Worm (Caenorhabditis elegans): Measurements from ENCODE around the gene ZK218.7.

DNA sequence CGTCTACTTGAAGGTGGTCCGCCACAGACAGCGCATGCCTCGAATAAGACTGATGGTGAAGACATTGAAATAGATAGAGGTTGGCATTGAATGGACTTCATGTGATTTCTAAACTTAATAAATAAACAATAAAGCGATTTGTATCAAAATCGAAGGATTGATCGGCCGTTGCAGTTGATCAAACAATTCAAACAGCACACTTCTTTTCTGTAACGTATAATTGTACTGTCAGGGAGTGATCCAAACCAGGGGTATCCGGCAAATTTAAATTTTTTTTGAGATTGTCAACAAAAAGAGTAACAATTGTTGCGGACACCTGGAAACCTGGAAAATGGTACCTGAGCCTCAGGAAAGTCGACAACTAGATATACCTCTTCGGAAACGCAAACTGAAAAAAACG is 1.1 kb upstream of the ZK218.7 start, which contains the start of gene nhr-248:
- TF ChIP-seq gei-8 (GFP tag; optimal IDR thresholded peaks at IDR 0.05) (no peak), mxl-2 (GFP tag; conservative IDR thresholded peaks at IDR 0.05) (no peak), lir-3 (tag; optimal IDR thresholded peaks at IDR 0.05) (no peak), Y105C5A.15 (GFP tag; IDR thresholded peaks at IDR 0.05) (no peak), jun-1 (tag; optimal IDR thresholded peaks at IDR 0.05) (no peak), nhr-25 (tag; optimal IDR thresholded peaks at IDR 0.05; ENCODE audit: borderline replicate concordance, insufficient read depth) (no peak), mdt-29 (GFP tag; IDR thresholded peaks at IDR 0.05) (no peak), pqm-1 (tag; optimal IDR thresholded peaks at IDR 0.05) (no peak)
